Worm (Caenorhabditis elegans): ENCODE results near the gene sad-1.

- TF ChIP-seq pax-3 (tag; optimal IDR thresholded peaks at IDR 0.05) (no peak), egl-27 (tag; optimal IDR thresholded peaks at IDR 0.05) (no peak), zag-1 (tag; optimal IDR thresholded peaks at IDR 0.05) (no peak)
Observed at ce11 chrX:13444267-13444666, 56.2 kb downstream of the sad-1 start.
